Fruit fly (Drosophila melanogaster) whole organism, embryonic: ENCODE results near the gene CG32163.

Source experiments
- CG16863 ChIP-seq: fragments of 200-800 bp; sonication (Bioruptor generic); optimal IDR thresholded peaks from 3 replicates; lab custom pipeline; 2016; ENCODE audit warnings: missing biosample characterization, missing genetic modification characterization
- CG17829 ChIP-seq: fragments of 200-800 bp; optimal IDR thresholded peaks from 2 replicates; lab custom pipeline; 2019; ENCODE audit warnings: missing biosample characterization, mild to moderate bottlenecking, missing genetic modification characterization, moderate library complexity
- Gug ChIP-seq: fragments of 200-800 bp; sonication (Bioruptor generic); IDR thresholded peaks from 4 replicates; pipeline ENCODE4 v1.3.6; 2022; ENCODE audit warnings: missing biosample characterization, missing genetic modification characterization
- Hmx ChIP-seq: fragments of 200-800 bp; sonication (Bioruptor generic); optimal IDR thresholded peaks from 2 replicates; lab custom pipeline; 2016; ENCODE audit warnings: missing biosample characterization, missing genetic modification characterization
- NC2β ChIP-seq: fragments of 200-800 bp; sonication (Bioruptor generic); optimal IDR thresholded peaks from 2 replicates; lab custom pipeline; 2016; ENCODE audit warnings: missing biosample characterization, missing genetic modification characterization
- cad ChIP-seq: fragments of >200 bp; optimal IDR thresholded peaks from 2 replicates; lab custom pipeline; 2017; ENCODE audit warnings: missing biosample characterization, missing genetic modification characterization
- ci ChIP-seq: fragments of 200-800 bp; sonication (Bioruptor generic); IDR thresholded peaks from 3 replicates; pipeline ENCODE4 v1.3.6; 2022; ENCODE audit warnings: missing biosample characterization, missing genetic modification characterization
- disco-r ChIP-seq: fragments of 200-800 bp; sonication (Bioruptor generic); optimal IDR thresholded peaks from 2 replicates; lab custom pipeline; 2016; ENCODE audit warnings: missing biosample characterization, missing genetic modification characterization
- exex ChIP-seq: fragments of 200-800 bp; sonication (Bioruptor generic); optimal IDR thresholded peaks from 4 replicates; lab custom pipeline; 2018; ENCODE audit warnings: missing biosample characterization, mild to moderate bottlenecking, missing genetic modification characterization, moderate library complexity
- jumu ChIP-seq: fragments of 200-800 bp; sonication (Bioruptor generic); optimal IDR thresholded peaks from 3 replicates; lab custom pipeline; 2016; ENCODE audit warnings: missing biosample characterization, missing genetic modification characterization
- sc ChIP-seq, 3 experiments: fragments of >200 bp in 2 of 3; fragments of 200-800 bp in 1 of 3; sonication (Bioruptor generic) in 1 of 3; optimal IDR thresholded peaks; 2 replicates in 2 of 3; 3 replicates in 1 of 3; lab custom pipeline; 2017; ENCODE audit warnings: mild to moderate bottlenecking in 1 of 3, missing biosample characterization in 1 of 3, missing genetic modification characterization in 1 of 3, missing genetic modification reagents in 1 of 3

dm6 chr3L:16544220-16544619 lies 42.7 kb upstream of the CG32163 start:
- peak; percentile 21; the same call in 1 of the 4 replicates for TF ChIP-seq Gug
- TF ChIP-seq NC2β = peak; percentile 29
- peak; percentile 1 for TF ChIP-seq jumu (GFP tag; lab: Kevin White, UChicago)
- no peak for TF ChIP-seq Hmx (GFP tag; lab: Kevin White, UChicago)
- TF ChIP-seq cad (GFP tag; lab: Kevin White, UChicago) = no peak
- no peak for TF ChIP-seq CG17829 (tag; lab: Kevin White, UChicago)
- peak; percentile 48 for TF ChIP-seq CG16863 (GFP tag; lab: Kevin White, UChicago)
- peak; percentile 71 for TF ChIP-seq ci (GFP tag; lab: Robert Waterston, UW)
- TF ChIP-seq sc (optimal IDR thresholded peaks at IDR 0.05; lab: Kevin White, UChicago) = no peak
- TF ChIP-seq sc (GFP tag; optimal IDR thresholded peaks at IDR 0.05; lab: Kevin White, UChicago) = peak; percentile 22
- TF ChIP-seq disco-r (GFP tag; lab: Kevin White, UChicago) = no peak
- TF ChIP-seq exex = no peak
